Worm (Caenorhabditis elegans): ENCODE measurements around the gene fbxb-111.

ce11 chrII:2747956-2748621, 26.7 kb downstream of the fbxb-111 start:
- TF ChIP-seq dpl-1 (GFP tag; optimal IDR thresholded peaks at IDR 0.05) (no peak), ztf-3 (GFP tag; optimal IDR thresholded peaks at IDR 0.05) (no peak), sdz-38 (tag; optimal IDR thresholded peaks at IDR 0.05) (no peak)

All from whole organism, young adult.